Worm (Caenorhabditis elegans) whole organism, young adult: ENCODE measurements around the gene R02D5.9.

Experiments
- B0336.3 ChIP-seq: fragments of 200-800 bp; sonication (Bioruptor generic); IDR thresholded peaks from 2 replicates; pipeline ENCODE4 v1.3.6; 2022; ENCODE audit warnings: missing genetic modification characterization, missing compliant biosample characterization
- C06A6.2 ChIP-seq: fragments of 200-800 bp; sonication (Bioruptor generic); conservative IDR thresholded peaks from 2 replicates; pipeline ENCODE4 v1.3.6; 2022; ENCODE audit warnings: missing genetic modification characterization, missing compliant biosample characterization
- C17E4.6 ChIP-seq: fragments of 200-800 bp; sonication (Bioruptor generic); IDR thresholded peaks from 2 replicates; pipeline ENCODE4 v1.3.6; 2022; ENCODE audit warnings: missing genetic modification reagents, missing genetic modification characterization, missing compliant biosample characterization
- D2030.7 ChIP-seq: fragments of 200-800 bp; sonication (Bioruptor generic); IDR thresholded peaks from 2 replicates; pipeline ENCODE4 v1.3.6; 2022; ENCODE audit warnings: missing genetic modification reagents, missing genetic modification characterization, missing compliant biosample characterization
- F22D6.2 ChIP-seq: sonication (generic microtip); optimal IDR thresholded peaks from 2 replicates; lab custom pipeline; 2016; ENCODE audit warnings: mild to moderate bottlenecking, missing genetic modification characterization, missing compliant biosample characterization
- F33H1.4 ChIP-seq: fragments of 200-800 bp; sonication (Bioruptor generic); IDR thresholded peaks from 2 replicates; pipeline ENCODE4 v1.3.6; 2022; ENCODE audit warnings: missing genetic modification reagents, missing genetic modification characterization, missing compliant biosample characterization
- F52B5.7 ChIP-seq: sonication (generic microtip); optimal IDR thresholded peaks from 2 replicates; lab custom pipeline; 2016; ENCODE audit warnings: mild to moderate bottlenecking, missing genetic modification characterization, missing compliant biosample characterization
- K11D2.4 ChIP-seq: fragments of 200-800 bp; sonication (Bioruptor generic); IDR thresholded peaks from 2 replicates; pipeline ENCODE4 v1.3.6; 2022; ENCODE audit warnings: missing genetic modification reagents, missing genetic modification characterization, missing compliant biosample characterization
- K12H6.12 ChIP-seq: fragments of 200-800 bp; sonication (Bioruptor generic); optimal IDR thresholded peaks from 2 replicates; lab custom pipeline; 2018; ENCODE audit warnings: mild to moderate bottlenecking, missing genetic modification characterization, missing compliant biosample characterization
- Y53F4B.3 ChIP-seq: fragments of 200-800 bp; sonication (Bioruptor generic); IDR thresholded peaks from 2 replicates; pipeline ENCODE4 v1.3.6; 2022; ENCODE audit warnings: missing genetic modification reagents, missing genetic modification characterization, missing compliant biosample characterization
- ZK185.1 ChIP-seq: sonication (generic microtip); optimal IDR thresholded peaks from 2 replicates; lab custom pipeline; 2016; ENCODE audit warnings: mild to moderate bottlenecking, missing genetic modification characterization, missing compliant biosample characterization; ENCODE audit not compliant: poor library complexity, severe bottlenecking
- akir-1 ChIP-seq: fragments of 200-800 bp; sonication (Bioruptor generic); optimal IDR thresholded peaks from 2 replicates; lab custom pipeline; 2018; ENCODE audit warnings: mild to moderate bottlenecking, missing genetic modification characterization, moderate library complexity, missing compliant biosample characterization
- ama-1 ChIP-seq, 3 experiments: fragments of 150-350 bp in 1 of 3; sonication (generic microtip) in 2 of 3; optimal IDR thresholded peaks; 2 replicates each; lab custom pipeline; 2014 to 2018; ENCODE audit warnings: missing biosample characterization in 2 of 3, missing genetic modification characterization in 2 of 3, missing genetic modification reagents in 2 of 3
- aptf-3 ChIP-seq: fragments of 200-800 bp; sonication (Bioruptor generic); IDR thresholded peaks from 2 replicates; pipeline ENCODE4 v1.3.6; 2022; ENCODE audit warnings: missing genetic modification characterization, missing compliant biosample characterization
- attf-5 ChIP-seq: fragments of 200-800 bp; sonication (Bioruptor generic); optimal IDR thresholded peaks from 2 replicates; lab custom pipeline; 2018; ENCODE audit warnings: mild to moderate bottlenecking, missing genetic modification characterization, missing compliant biosample characterization
- attf-6 ChIP-seq: fragments of 200-800 bp; sonication (Bioruptor generic); IDR thresholded peaks from 2 replicates; pipeline ENCODE4 v1.3.6; 2022; ENCODE audit warnings: missing genetic modification reagents, missing genetic modification characterization, missing compliant biosample characterization
- bed-1 ChIP-seq: fragments of 200-800 bp; sonication (Bioruptor generic); IDR thresholded peaks from 2 replicates; pipeline ENCODE4 v1.3.6; 2022; ENCODE audit warnings: missing genetic modification reagents, missing genetic modification characterization, missing compliant biosample characterization
- ceh-100 ChIP-seq: fragments of 200-800 bp; sonication (Bioruptor generic); IDR thresholded peaks from 2 replicates; pipeline ENCODE4 v1.3.6; 2022; ENCODE audit warnings: missing genetic modification reagents, missing genetic modification characterization, missing compliant biosample characterization
- ceh-27 ChIP-seq: fragments of 200-800 bp; sonication (Bioruptor generic); optimal IDR thresholded peaks from 2 replicates; lab custom pipeline; 2018; ENCODE audit warnings: mild to moderate bottlenecking, missing genetic modification characterization, moderate library complexity, missing compliant biosample characterization
- ceh-40 ChIP-seq: fragments of 200-800 bp; sonication (Bioruptor generic); IDR thresholded peaks from 2 replicates; pipeline ENCODE4 v1.3.6; 2022; ENCODE audit warnings: missing genetic modification characterization, missing compliant biosample characterization
- ceh-91 ChIP-seq: fragments of 200-800 bp; sonication (Bioruptor generic); IDR thresholded peaks from 2 replicates; pipeline ENCODE4 v1.3.6; 2022; ENCODE audit warnings: missing genetic modification reagents, missing genetic modification characterization, missing compliant biosample characterization
- dox-1 ChIP-seq: fragments of 200-800 bp; sonication (Bioruptor generic); IDR thresholded peaks from 2 replicates; pipeline ENCODE4 v1.3.6; 2022; ENCODE audit warnings: missing genetic modification reagents, missing genetic modification characterization, missing compliant biosample characterization
- egl-18 ChIP-seq: fragments of 200-800 bp; sonication (Bioruptor generic); IDR thresholded peaks from 2 replicates; pipeline ENCODE4 v1.3.6; 2022; ENCODE audit warnings: missing genetic modification reagents, missing genetic modification characterization, missing compliant biosample characterization
- egl-44 ChIP-seq: fragments of 200-800 bp; sonication (Bioruptor generic); IDR thresholded peaks from 2 replicates; pipeline ENCODE4 v1.3.6; 2022; ENCODE audit warnings: missing genetic modification reagents, missing genetic modification characterization, missing compliant biosample characterization
- egrh-3 ChIP-seq: fragments of 200-800 bp; sonication (Bioruptor generic); IDR thresholded peaks from 2 replicates; pipeline ENCODE4 v1.3.6; 2022; ENCODE audit warnings: missing genetic modification reagents, missing genetic modification characterization, missing compliant biosample characterization
- hmg-20 ChIP-seq: fragments of 200-800 bp; sonication (Bioruptor generic); IDR thresholded peaks from 2 replicates; pipeline ENCODE4 v1.3.6; 2022; ENCODE audit warnings: missing genetic modification reagents, missing genetic modification characterization, missing compliant biosample characterization
- hsf-1 ChIP-seq: fragments of 200-800 bp; sonication (Bioruptor generic); IDR thresholded peaks from 2 replicates; pipeline ENCODE4 v1.3.6; 2022; ENCODE audit warnings: missing genetic modification reagents, missing genetic modification characterization, missing compliant biosample characterization
- mcd-1 ChIP-seq: fragments of 200-800 bp; sonication (Bioruptor generic); IDR thresholded peaks from 2 replicates; pipeline ENCODE4 v1.3.6; 2022; ENCODE audit warnings: missing genetic modification reagents, missing genetic modification characterization, missing compliant biosample characterization
- nfyb-1 ChIP-seq: fragments of 200-800 bp; sonication (Bioruptor generic); IDR thresholded peaks from 2 replicates; pipeline ENCODE4 v1.3.6; 2022; ENCODE audit warnings: missing genetic modification reagents, missing genetic modification characterization, missing compliant biosample characterization
- nhr-27 ChIP-seq: fragments of 200-800 bp; sonication (Bioruptor generic); optimal IDR thresholded peaks from 2 replicates; lab custom pipeline; 2018; ENCODE audit warnings: mild to moderate bottlenecking, missing genetic modification characterization, moderate library complexity, missing compliant biosample characterization
- nhr-80 ChIP-seq: sonication (generic microtip); optimal IDR thresholded peaks from 2 replicates; lab custom pipeline; 2016; ENCODE audit warnings: missing genetic modification characterization, missing compliant biosample characterization
- nhr-90 ChIP-seq: sonication (generic microtip); optimal IDR thresholded peaks from 2 replicates; lab custom pipeline; 2016; ENCODE audit warnings: missing genotype, mild to moderate bottlenecking, missing genetic modification characterization, missing compliant biosample characterization
- pbrm-1 ChIP-seq: fragments of 200-800 bp; sonication (Bioruptor generic); IDR thresholded peaks from 2 replicates; pipeline ENCODE4 v1.3.6; 2022; ENCODE audit warnings: missing genetic modification reagents, missing genetic modification characterization, missing compliant biosample characterization
- rcor-1 ChIP-seq: fragments of 200-800 bp; sonication (Bioruptor generic); IDR thresholded peaks from 2 replicates; pipeline ENCODE4 v1.3.6; 2022; ENCODE audit warnings: missing genetic modification reagents, missing genetic modification characterization, missing compliant biosample characterization
- sdz-38 ChIP-seq: sonication (generic microtip); optimal IDR thresholded peaks from 2 replicates; lab custom pipeline; 2016; ENCODE audit warnings: missing genotype, missing genetic modification characterization, missing compliant biosample characterization
- sea-2 ChIP-seq: fragments of 200-800 bp; sonication (Bioruptor generic); IDR thresholded peaks from 2 replicates; pipeline ENCODE4 v1.3.6; 2022; ENCODE audit warnings: missing genetic modification characterization, missing compliant biosample characterization
- snpc-4 ChIP-seq, 5 experiments: fragments of 150-350 bp in 1 of 5; sonication (generic microtip) in 4 of 5; optimal IDR thresholded peaks; 2 replicates each; lab custom pipeline; 2014 to 2018; ENCODE audit warnings: missing genetic modification characterization in 5 of 5, missing biosample characterization in 3 of 5, antibody characterized with exemption in 2 of 5, mild to moderate bottlenecking in 2 of 5, missing compliant biosample characterization in 2 of 5, missing genotype in 2 of 5, moderate library complexity in 2 of 5, missing genetic modification reagents in 1 of 5
- tbp1 ChIP-seq: fragments of 200-800 bp; sonication (Bioruptor generic); optimal IDR thresholded peaks from 2 replicates; lab custom pipeline; 2018; ENCODE audit warnings: mild to moderate bottlenecking, missing genetic modification characterization, missing compliant biosample characterization
- tbx-9 ChIP-seq: sonication (generic microtip); optimal IDR thresholded peaks from 2 replicates; lab custom pipeline; 2016; ENCODE audit warnings: borderline replicate concordance, missing genetic modification characterization, inconsistent platforms, missing compliant biosample characterization
- tlf-1 ChIP-seq: fragments of 200-800 bp; sonication (Bioruptor generic); optimal IDR thresholded peaks from 2 replicates; lab custom pipeline; 2018; ENCODE audit warnings: mild to moderate bottlenecking, missing genetic modification characterization, missing compliant biosample characterization
- unc-62 ChIP-seq: fragments of 150-350 bp; optimal IDR thresholded peaks from 2 replicates; lab custom pipeline; 2014; ENCODE audit warnings: missing biosample characterization, missing genetic modification reagents, missing genetic modification characterization
- ztf-25 ChIP-seq: fragments of 200-800 bp; sonication (Bioruptor generic); IDR thresholded peaks from 2 replicates; pipeline ENCODE4 v1.3.6; 2022; ENCODE audit warnings: missing genetic modification reagents, missing genetic modification characterization, missing compliant biosample characterization
- ztf-6 ChIP-seq: fragments of 200-800 bp; sonication (Bioruptor generic); IDR thresholded peaks from 2 replicates; pipeline ENCODE4 v1.3.6; 2022; ENCODE audit warnings: missing genetic modification reagents, missing genetic modification characterization, missing compliant biosample characterization

Gene R02D5.9

DNA sequence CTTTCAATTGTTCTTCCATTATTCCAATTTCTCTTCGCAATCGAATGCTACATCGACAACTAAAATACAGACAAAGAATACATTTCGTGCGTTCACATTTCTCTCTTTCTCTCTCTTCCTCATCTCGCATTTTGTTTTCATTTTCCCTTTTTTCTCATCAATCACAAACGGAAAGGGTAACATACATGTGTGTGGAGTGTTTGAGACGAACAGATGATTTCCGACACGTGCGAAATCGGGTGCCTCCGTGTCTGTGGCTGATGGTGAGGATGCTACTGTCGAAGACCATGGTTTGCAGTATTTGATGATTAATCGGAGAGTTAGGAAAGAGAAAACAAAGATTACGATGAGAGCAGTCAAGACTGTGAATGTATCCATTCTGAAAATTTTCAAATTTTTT lies at the start of gene R02D5.9:
R02D5.9 (minus strand) TSS at position 378 of the 400 bp plus-strand sequence.
- TF ChIP-seq attf-5 (GFP tag; lab: Kevin White, UChicago) (no peak), mcd-1 (GFP tag; lab: Robert Waterston, UW) (no peak), ztf-6 (GFP tag; lab: Robert Waterston, UW) (no peak), C17E4.6 (GFP tag; lab: Robert Waterston, UW) (no peak), egl-18 (no peak), rcor-1 (GFP tag; lab: Robert Waterston, UW) (no peak), ceh-27 (GFP tag; lab: Kevin White, UChicago) (no peak), hmg-20 (no peak), sdz-38 (tag; lab: Kevin White, UChicago) (no peak), ztf-25 (no peak)

DNA sequence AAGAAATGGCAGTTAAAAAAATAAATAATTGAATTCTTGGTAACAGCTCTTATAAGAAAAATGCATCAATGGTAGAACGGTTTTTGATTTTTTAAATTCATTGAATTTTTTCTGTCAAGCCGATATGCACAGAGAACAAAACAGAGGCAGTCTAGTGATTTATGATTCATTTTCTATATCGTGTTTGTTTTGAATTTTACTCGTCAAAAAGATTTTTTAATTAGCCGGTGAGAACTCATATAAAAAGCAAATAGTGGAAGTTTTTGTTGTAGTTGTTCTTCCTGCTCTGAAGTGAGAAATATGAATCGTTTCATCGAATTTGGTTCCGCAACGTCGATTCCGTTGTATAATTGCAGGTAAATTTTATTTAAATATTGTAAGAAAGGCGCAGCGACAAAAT lies 48.4 kb upstream of the R02D5.9 start, which contains the start of gene srt-32:
srt-32 (plus strand) TSS at position 301 of the 400 bp plus-strand sequence.
- TF ChIP-seq K11D2.4 (GFP tag; lab: Robert Waterston, UW) (no peak), ama-1 (optimal IDR thresholded peaks at IDR 0.05; lab: Kevin White, UChicago) (no peak), ama-1 (GFP tag; optimal IDR thresholded peaks at IDR 0.05; lab: Kevin White, UChicago) (no peak), egl-44 (no peak), F52B5.7 (tag; lab: Kevin White, UChicago) (no peak), bed-1 (no peak), snpc-4 (GFP tag; optimal IDR thresholded peaks at IDR 0.05; lab: Kevin White, UChicago) (no peak), snpc-4 (tag; optimal IDR thresholded peaks at IDR 0.05; lab: Kevin White, UChicago) (no peak), D2030.7 (GFP tag; lab: Robert Waterston, UW) (no peak), nfyb-1 (GFP tag; lab: Robert Waterston, UW) (no peak), ceh-91 (no peak), ztf-25 (no peak), C06A6.2 (GFP tag; lab: Robert Waterston, UW) (no peak), pbrm-1 (GFP tag; lab: Robert Waterston, UW) (no peak)

DNA sequence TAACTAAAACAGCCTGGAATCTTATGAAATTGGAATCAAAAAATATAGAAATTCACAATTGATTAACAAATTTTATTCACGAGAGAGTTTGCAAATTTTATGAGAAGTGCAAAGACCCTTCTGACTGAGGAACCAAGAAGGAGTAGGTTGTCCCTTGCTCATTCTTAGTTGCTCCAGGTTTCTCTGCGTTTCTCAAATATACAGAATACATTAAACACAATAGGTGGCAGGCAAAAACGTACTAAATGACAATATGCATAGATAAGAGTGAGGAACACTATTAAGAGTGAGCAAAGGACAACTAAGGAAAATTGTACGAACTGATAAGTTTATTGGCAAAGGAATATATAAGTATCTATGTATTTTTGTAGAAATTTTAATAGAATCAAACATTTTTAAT lies 47.8 kb upstream of the R02D5.9 start, which contains the start of gene C53A5.9:
C53A5.9 (minus strand) TSS at position 101 of the 400 bp plus-strand sequence.
- TF ChIP-seq F22D6.2 (tag; lab: Kevin White, UChicago) (no peak), attf-6 (GFP tag; lab: Robert Waterston, UW) (no peak), ZK185.1 (tag; lab: Kevin White, UChicago) (no peak), sea-2 (no peak), dox-1 (GFP tag; lab: Robert Waterston, UW) (no peak), ceh-40 (no peak), nhr-27 (tag; lab: Kevin White, UChicago) (no peak), K12H6.12 (tag; lab: Kevin White, UChicago) (no peak), K11D2.4 (GFP tag; lab: Robert Waterston, UW) (no peak), tlf-1 (no peak), B0336.3 (no peak), aptf-3 (GFP tag; lab: Robert Waterston, UW) (no peak), akir-1 (GFP tag; lab: Kevin White, UChicago) (no peak), ztf-6 (GFP tag; lab: Robert Waterston, UW) (no peak)

DNA sequence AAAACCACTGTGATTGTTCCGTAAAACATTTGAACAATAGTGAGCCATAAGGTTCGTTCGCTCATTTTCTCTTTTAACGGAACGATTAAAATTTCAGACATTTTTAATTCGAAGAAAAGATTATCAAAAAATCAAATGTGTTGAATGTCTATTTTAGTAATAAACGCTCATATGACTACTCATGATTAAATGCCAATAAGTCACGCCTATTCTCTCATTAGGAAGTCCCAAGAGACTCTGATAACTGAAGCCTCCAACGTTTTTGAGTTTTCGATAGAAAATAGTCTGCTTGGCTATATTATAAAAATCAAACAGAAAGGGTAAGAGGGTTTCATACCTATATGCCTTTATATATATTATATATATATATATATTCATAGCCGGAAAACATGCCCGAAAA lies 45.3 kb upstream of the R02D5.9 start, which contains the start of gene srg-47:
srg-47 (minus strand) TSS at position 101 of the 400 bp plus-strand sequence.
- TF ChIP-seq nhr-80 (tag; lab: Kevin White, UChicago) (no peak), Y53F4B.3 (GFP tag; lab: Robert Waterston, UW) (no peak), attf-5 (GFP tag; lab: Kevin White, UChicago) (no peak), C17E4.6 (GFP tag; lab: Robert Waterston, UW) (no peak), nhr-90 (tag; lab: Kevin White, UChicago) (no peak), ama-1 (optimal IDR thresholded peaks at IDR 0.05; lab: Kevin White, UChicago) (no peak), ama-1 (GFP tag; optimal IDR thresholded peaks at IDR 0.05; lab: Kevin White, UChicago) (no peak), bed-1 (no peak), nfyb-1 (GFP tag; lab: Robert Waterston, UW) (no peak), F33H1.4 (GFP tag; lab: Robert Waterston, UW) (no peak), ceh-100 (GFP tag; lab: Robert Waterston, UW) (no peak), unc-62 (GFP tag; lab: Kevin White, UChicago) (no peak), tbp1 (GFP tag; lab: Kevin White, UChicago) (no peak), tbx-9 (tag; lab: Kevin White, UChicago) (no peak), ZK185.1 (tag; lab: Kevin White, UChicago) (no peak), hsf-1 (GFP tag; lab: Robert Waterston, UW) (no peak), egrh-3 (GFP tag; lab: Robert Waterston, UW) (no peak), akir-1 (GFP tag; lab: Kevin White, UChicago) (no peak)
